Worm (Caenorhabditis elegans) whole organism, mixed stage, embryonic: Measurements from ENCODE around the gene C27A7.5.

Experiments
- M03D4.4 ChIP-seq: sonication (generic microtip); optimal IDR thresholded peaks from 2 replicates; lab custom pipeline; 2017; ENCODE audit warnings: mild to moderate bottlenecking, missing genetic modification characterization, missing compliant biosample characterization
- bed-3 ChIP-seq: fragments of 200-800 bp; sonication (Bioruptor generic); optimal IDR thresholded peaks from 3 replicates; lab custom pipeline; 2018; ENCODE audit warnings: mild to moderate bottlenecking, missing genetic modification characterization, moderate library complexity, missing compliant biosample characterization
- blmp-1 ChIP-seq: fragments of 150-350 bp; optimal IDR thresholded peaks from 2 replicates; lab custom pipeline; 2014; ENCODE audit warnings: missing biosample characterization, missing genetic modification characterization
- ceh-39 ChIP-seq: fragments of 150-350 bp; optimal IDR thresholded peaks from 2 replicates; lab custom pipeline; 2014; ENCODE audit warnings: missing biosample characterization, missing genetic modification characterization
- ceh-43 ChIP-seq: fragments of 200-800 bp; sonication (Bioruptor generic); optimal IDR thresholded peaks from 2 replicates; lab custom pipeline; 2018; ENCODE audit warnings: mild to moderate bottlenecking, missing genetic modification characterization, moderate library complexity, missing compliant biosample characterization
- ceh-83 ChIP-seq: fragments of 200-800 bp; sonication (Bioruptor generic); optimal IDR thresholded peaks from 2 replicates; lab custom pipeline; 2018; ENCODE audit warnings: mild to moderate bottlenecking, missing genetic modification characterization, missing compliant biosample characterization
- ces-1 ChIP-seq: fragments of 150-350 bp; optimal IDR thresholded peaks from 2 replicates; lab custom pipeline; 2014; ENCODE audit warnings: missing biosample characterization, missing genetic modification reagents, missing genetic modification characterization
- cnd-1 ChIP-seq: fragments of 200-800 bp; sonication (Bioruptor generic); optimal IDR thresholded peaks from 2 replicates; lab custom pipeline; 2018; ENCODE audit warnings: mild to moderate bottlenecking, missing genetic modification characterization, missing compliant biosample characterization
- drap-1 ChIP-seq: fragments of 200-800 bp; sonication (Bioruptor generic); optimal IDR thresholded peaks from 3 replicates; lab custom pipeline; 2018; ENCODE audit warnings: mild to moderate bottlenecking, missing genetic modification characterization, missing compliant biosample characterization
- elt-1 ChIP-seq: sonication (generic microtip); optimal IDR thresholded peaks from 2 replicates; lab custom pipeline; 2017; ENCODE audit warnings: missing genetic modification characterization, mild to moderate bottlenecking, missing compliant biosample characterization, antibody characterized with exemption, moderate library complexity, borderline replicate concordance; ENCODE audit not compliant: insufficient read depth
- flh-1 ChIP-seq: fragments of 200-800 bp; sonication (Bioruptor generic); optimal IDR thresholded peaks from 2 replicates; lab custom pipeline; 2018; ENCODE audit warnings: mild to moderate bottlenecking, missing genetic modification characterization, moderate library complexity, missing compliant biosample characterization
- ham-2 ChIP-seq: fragments of 200-800 bp; sonication (Bioruptor generic); optimal IDR thresholded peaks from 2 replicates; lab custom pipeline; 2018; ENCODE audit warnings: mild to moderate bottlenecking, missing genetic modification characterization, missing compliant biosample characterization
- hlh-1 ChIP-seq: fragments of 150-350 bp; optimal IDR thresholded peaks from 2 replicates; lab custom pipeline; 2014; ENCODE audit warnings: missing biosample characterization, missing genetic modification reagents, missing genetic modification characterization
- lsy-2 ChIP-seq: fragments of 150-350 bp; optimal IDR thresholded peaks from 2 replicates; lab custom pipeline; 2014; ENCODE audit warnings: missing biosample characterization, missing genetic modification characterization
- mab-5 ChIP-seq: fragments of 150-350 bp; optimal IDR thresholded peaks from 2 replicates; lab custom pipeline; 2014; ENCODE audit warnings: missing biosample characterization, missing genetic modification characterization
- mep-1 ChIP-seq: fragments of 150-350 bp; optimal IDR thresholded peaks from 2 replicates; lab custom pipeline; 2017; ENCODE audit warnings: missing biosample characterization, missing genetic modification reagents, missing genetic modification characterization, inconsistent platforms
- mls-2 ChIP-seq: sonication (generic microtip); optimal IDR thresholded peaks from 2 replicates; lab custom pipeline; 2016; ENCODE audit warnings: mild to moderate bottlenecking, missing genetic modification characterization, moderate library complexity, missing compliant biosample characterization
- nhr-2 ChIP-seq: fragments of 150-350 bp; optimal IDR thresholded peaks from 2 replicates; lab custom pipeline; 2014; ENCODE audit warnings: missing biosample characterization, missing genetic modification characterization
- nhr-237 ChIP-seq: fragments of 150-350 bp; optimal IDR thresholded peaks from 2 replicates; lab custom pipeline; 2014; ENCODE audit warnings: missing biosample characterization, missing genetic modification characterization
- nhr-76 ChIP-seq: sonication (generic microtip); optimal IDR thresholded peaks from 2 replicates; lab custom pipeline; 2017; ENCODE audit warnings: missing biosample characterization, missing genetic modification characterization
- pha-4 ChIP-seq: fragments of 150-350 bp; optimal IDR thresholded peaks from 2 replicates; lab custom pipeline; 2018; ENCODE audit warnings: missing biosample characterization, missing genetic modification reagents, missing genetic modification characterization
- sem-2 ChIP-seq: fragments of 200-800 bp; sonication (Bioruptor generic); optimal IDR thresholded peaks from 2 replicates; lab custom pipeline; 2018; ENCODE audit warnings: mild to moderate bottlenecking, missing genetic modification characterization, missing compliant biosample characterization
- snpc-4 ChIP-seq: fragments of 150-350 bp; optimal IDR thresholded peaks from 2 replicates; lab custom pipeline; 2014; ENCODE audit warnings: missing biosample characterization, missing genetic modification characterization
- tbx-8 ChIP-seq: fragments of 200-800 bp; sonication (Bioruptor generic); optimal IDR thresholded peaks from 2 replicates; lab custom pipeline; 2018; ENCODE audit warnings: mild to moderate bottlenecking, missing genetic modification characterization, moderate library complexity, missing compliant biosample characterization
- unc-120 ChIP-seq: sonication (generic microtip); optimal IDR thresholded peaks from 2 replicates; lab custom pipeline; 2017; ENCODE audit warnings: missing genetic modification characterization, missing compliant biosample characterization; ENCODE audit not compliant: poor library complexity, severe bottlenecking
- unc-39 ChIP-seq: fragments of 150-350 bp; optimal IDR thresholded peaks from 2 replicates; lab custom pipeline; 2014; ENCODE audit warnings: missing biosample characterization, missing genetic modification characterization
- unc-62 ChIP-seq: fragments of 150-350 bp; optimal IDR thresholded peaks from 2 replicates; lab custom pipeline; 2014; ENCODE audit warnings: missing biosample characterization, missing genetic modification reagents, missing genetic modification characterization
- zip-8 ChIP-seq: fragments of 150-350 bp; optimal IDR thresholded peaks from 2 replicates; lab custom pipeline; 2014; ENCODE audit warnings: missing biosample characterization, missing genetic modification characterization
- ztf-11 ChIP-seq: fragments of 150-350 bp; optimal IDR thresholded peaks from 2 replicates; lab custom pipeline; 2014; ENCODE audit warnings: missing biosample characterization, missing genetic modification characterization

Gene C27A7.5

DNA sequence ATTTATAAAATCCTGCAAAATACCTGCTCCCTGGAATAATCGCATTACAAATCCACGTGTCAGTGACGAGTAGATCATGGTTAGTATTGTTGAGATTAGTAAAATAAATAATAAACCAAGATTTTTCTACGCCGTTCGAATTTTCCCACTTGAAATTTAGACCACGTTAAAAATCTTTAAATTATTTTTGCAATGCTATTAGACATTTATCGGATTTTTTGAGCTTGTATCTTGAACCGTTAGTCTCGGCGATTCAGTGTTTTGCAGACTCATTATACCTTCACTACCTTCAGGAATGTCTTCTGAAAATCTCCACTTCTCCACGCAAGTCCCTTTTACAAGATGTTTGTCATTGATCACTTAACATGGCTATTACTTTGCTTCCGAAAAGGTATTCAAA is at the start of gene C27A7.5:
C27A7.5 (minus strand) TSS at position 101 of the 400 bp plus-strand sequence.
- no peak for TF ChIP-seq unc-120
- TF ChIP-seq snpc-4 (tag; lab: Kevin White, UChicago), result no peak
- no peak for TF ChIP-seq nhr-237 (tag; lab: Kevin White, UChicago)
- no peak for TF ChIP-seq flh-1 (GFP tag; lab: Kevin White, UChicago)
- TF ChIP-seq drap-1 (GFP tag; lab: Kevin White, UChicago), result no peak
- TF ChIP-seq unc-62 (GFP tag; lab: Kevin White, UChicago), result no peak

DNA sequence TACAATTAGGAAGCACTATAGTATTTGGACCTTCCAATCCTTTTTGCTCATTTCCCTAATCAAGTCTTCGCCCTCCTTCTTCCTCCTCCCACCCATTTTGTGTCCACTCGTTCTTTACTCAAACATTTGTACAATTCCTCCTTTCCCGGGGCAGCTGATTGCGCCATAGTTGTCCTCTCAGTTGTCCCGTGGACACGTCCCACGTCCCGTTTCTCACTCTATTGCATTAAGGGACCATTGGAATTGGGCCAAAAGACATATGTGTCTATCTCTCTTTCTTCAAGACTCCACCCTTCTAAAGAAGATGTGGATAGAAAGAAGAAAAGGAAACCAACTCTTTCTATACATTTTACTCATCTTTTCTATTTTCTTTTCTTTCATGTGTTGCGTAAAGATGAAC is 49.0 kb upstream of the C27A7.5 start:
- TF ChIP-seq ces-1 (GFP tag; lab: Kevin White, UChicago) (peak; percentile 97), mep-1 (tag; lab: Kevin White, UChicago) (no peak)

DNA sequence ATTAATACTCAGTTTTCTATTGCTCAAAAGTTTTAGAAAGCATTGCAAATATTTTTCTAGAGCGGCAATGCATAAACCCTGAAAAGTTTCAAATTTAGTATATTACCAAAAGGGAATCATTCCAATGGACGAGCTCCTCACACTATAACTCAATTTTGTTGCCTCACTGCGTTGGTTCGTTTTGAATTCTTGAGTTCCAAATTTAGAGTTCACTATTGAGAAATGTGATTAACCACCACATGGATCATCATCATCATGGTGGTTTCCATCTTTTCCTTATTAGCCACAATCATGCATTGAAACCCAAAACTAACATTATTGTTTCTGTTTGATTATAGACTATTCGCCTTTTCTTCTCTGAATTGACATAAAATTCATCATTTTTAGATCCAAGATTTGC is 47.8 kb upstream of the C27A7.5 start:
- no peak for TF ChIP-seq ztf-11 (tag; lab: Kevin White, UChicago)
- TF ChIP-seq ces-1 (GFP tag; lab: Kevin White, UChicago), result peak; percentile 89
- no peak for TF ChIP-seq zip-8 (tag; lab: Kevin White, UChicago)
- TF ChIP-seq bed-3 (GFP tag; lab: Kevin White, UChicago), result no peak
- TF ChIP-seq sem-2 (GFP tag; lab: Kevin White, UChicago), result no peak
- no peak for TF ChIP-seq cnd-1 (tag; lab: Kevin White, UChicago)
- TF ChIP-seq lsy-2 (tag; lab: Kevin White, UChicago), result no peak

DNA sequence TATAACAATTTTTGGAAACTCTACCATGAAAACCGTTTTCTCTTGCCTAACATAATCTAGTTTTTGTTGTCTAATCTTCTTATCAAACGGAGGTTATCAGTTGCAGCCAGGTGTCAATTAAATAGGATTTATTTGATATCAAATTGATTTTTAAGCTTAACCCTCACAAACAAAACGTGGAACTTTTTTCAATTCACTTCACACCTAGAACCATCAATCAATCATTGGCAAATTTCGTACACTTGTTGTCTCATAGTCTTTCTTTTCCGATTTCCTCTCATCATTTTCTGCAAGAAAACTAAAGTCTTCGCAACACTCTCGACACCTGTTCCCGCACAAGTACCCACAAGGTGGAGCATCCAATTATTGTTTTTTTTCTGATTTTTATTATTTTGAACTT is 46.6 kb upstream of the C27A7.5 start:
- TF ChIP-seq hlh-1 (tag; lab: Kevin White, UChicago), result peak; percentile 42
- peak; percentile 41 for TF ChIP-seq unc-62 (GFP tag; lab: Kevin White, UChicago)
- no peak for TF ChIP-seq M03D4.4 (tag; lab: Kevin White, UChicago)

DNA sequence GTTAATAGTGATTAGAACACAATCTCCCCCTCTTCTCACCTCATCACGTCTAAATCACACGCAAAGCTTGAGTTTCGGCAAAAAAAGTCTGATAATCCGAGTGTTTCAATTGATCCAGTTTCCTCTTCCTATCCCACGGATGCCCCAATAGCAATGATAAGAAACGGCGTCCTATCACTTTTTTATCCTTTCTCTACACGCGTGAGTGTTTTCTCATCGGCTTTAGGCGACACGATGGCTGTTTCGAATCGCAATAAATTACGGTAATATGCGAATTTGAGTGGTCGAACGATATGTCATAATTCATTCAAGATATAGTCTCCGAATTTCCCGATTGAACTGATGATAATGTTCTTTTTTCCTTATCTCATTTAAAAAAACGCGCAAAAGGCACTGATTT is 37.4 kb upstream of the C27A7.5 start:
- TF ChIP-seq unc-39 (tag; lab: Kevin White, UChicago) (no peak), mls-2 (no peak), ztf-11 (tag; lab: Kevin White, UChicago) (no peak), elt-1 (tag; lab: Kevin White, UChicago) (peak; percentile 0), nhr-2 (tag; lab: Kevin White, UChicago) (no peak), flh-1 (GFP tag; lab: Kevin White, UChicago) (no peak), hlh-1 (tag; lab: Kevin White, UChicago) (no peak), ceh-39 (tag; lab: Kevin White, UChicago) (no peak), mab-5 (tag; lab: Kevin White, UChicago) (no peak), tbx-8 (GFP tag; lab: Kevin White, UChicago) (no peak), mep-1 (tag; lab: Kevin White, UChicago) (no peak), unc-120 (no peak), unc-62 (GFP tag; lab: Kevin White, UChicago) (no peak), ham-2 (GFP tag; lab: Kevin White, UChicago) (peak; percentile 17)

DNA sequence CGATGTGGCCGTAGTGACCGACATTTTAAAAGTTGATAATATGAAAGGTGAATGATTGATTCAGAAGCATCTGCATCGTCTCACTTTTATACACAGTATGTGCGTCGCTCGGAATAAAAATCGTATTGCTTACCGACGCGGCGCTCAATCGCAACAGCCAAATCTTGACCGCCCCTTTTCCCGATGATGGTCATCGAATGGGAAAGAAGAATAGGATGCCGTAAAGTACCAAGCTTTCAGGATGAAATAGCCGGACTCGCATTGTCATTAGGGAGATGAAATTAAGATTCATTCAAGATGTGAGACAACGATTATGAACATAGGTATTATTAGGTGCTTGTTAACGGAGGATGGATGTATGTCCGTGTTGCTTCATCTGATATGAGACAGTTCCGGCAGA is 36.4 kb upstream of the C27A7.5 start, which contains the start of gene lon-3:
lon-3 (minus strand) TSS at position 101 of the 400 bp plus-strand sequence.
- TF ChIP-seq ceh-43 (GFP tag; lab: Kevin White, UChicago) (no peak), elt-1 (tag; lab: Kevin White, UChicago) (peak; percentile 58)

DNA sequence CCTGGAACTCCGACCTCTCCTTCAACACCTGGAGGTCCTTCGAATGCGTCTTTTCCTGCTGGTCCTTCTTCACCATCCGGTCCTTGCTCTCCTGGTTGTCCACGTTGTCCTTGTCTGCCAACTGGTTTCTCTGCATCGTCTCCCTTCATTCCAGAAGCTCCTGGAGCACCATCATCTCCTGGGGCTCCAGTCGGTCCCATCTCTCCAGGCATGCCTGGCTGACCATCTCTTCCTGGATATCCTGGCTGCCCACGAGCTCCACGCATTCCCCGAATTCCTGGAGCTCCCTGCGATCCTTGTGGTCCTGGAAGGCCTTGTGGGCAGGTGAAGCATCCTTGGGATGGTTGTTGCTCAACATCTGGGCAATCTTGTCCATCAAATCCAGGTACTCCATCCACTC is 35.6 kb upstream of the C27A7.5 start:
- TF ChIP-seq blmp-1 (no peak), ztf-11 (tag; lab: Kevin White, UChicago) (no peak), hlh-1 (tag; lab: Kevin White, UChicago) (no peak), mls-2 (no peak), zip-8 (tag; lab: Kevin White, UChicago) (no peak), pha-4 (no peak), ham-2 (GFP tag; lab: Kevin White, UChicago) (no peak), ceh-83 (GFP tag; lab: Kevin White, UChicago) (no peak), nhr-76 (tag; lab: Kevin White, UChicago) (no peak), unc-120 (no peak), cnd-1 (tag; lab: Kevin White, UChicago) (no peak)
